Worm (Caenorhabditis elegans) whole organism, late embryonic: ENCODE results near the gene C05B5.2.

Experiments
- C08G9.2 ChIP-seq: sonication (generic microtip); optimal IDR thresholded peaks from 2 replicates; lab custom pipeline; 2016; ENCODE audit warnings: mild to moderate bottlenecking, missing genetic modification characterization, moderate library complexity, missing compliant biosample characterization
- C38D4.7 ChIP-seq: fragments of 200-800 bp; sonication (Bioruptor generic); optimal IDR thresholded peaks from 2 replicates; lab custom pipeline; 2018; ENCODE audit warnings: mild to moderate bottlenecking, missing genetic modification characterization, moderate library complexity, missing compliant biosample characterization
- F13H6.1 ChIP-seq: sonication (generic microtip); optimal IDR thresholded peaks from 2 replicates; lab custom pipeline; 2016; ENCODE audit warnings: missing genetic modification characterization, missing compliant biosample characterization
- K02D7.2 ChIP-seq: sonication (generic microtip); optimal IDR thresholded peaks from 2 replicates; lab custom pipeline; 2017; ENCODE audit warnings: mild to moderate bottlenecking, missing genetic modification characterization, missing compliant biosample characterization
- K09A11.1 ChIP-seq: sonication (generic microtip); optimal IDR thresholded peaks from 2 replicates; lab custom pipeline; 2017; ENCODE audit warnings: antibody characterized with exemption, mild to moderate bottlenecking, missing genetic modification characterization, missing compliant biosample characterization; ENCODE audit not compliant: insufficient read depth
- T23F11.4 ChIP-seq: fragments of 200-800 bp; sonication (Bioruptor generic); optimal IDR thresholded peaks from 2 replicates; lab custom pipeline; 2018; ENCODE audit warnings: mild to moderate bottlenecking, missing genetic modification characterization, missing compliant biosample characterization
- Y22D7AL.16 ChIP-seq: sonication (generic microtip); optimal IDR thresholded peaks from 2 replicates; lab custom pipeline; 2016; ENCODE audit warnings: missing genetic modification characterization, missing compliant biosample characterization
- ahr-1 ChIP-seq: sonication (generic microtip); optimal IDR thresholded peaks from 2 replicates; lab custom pipeline; 2016; ENCODE audit warnings: missing genetic modification characterization, missing compliant biosample characterization
- ama-1 ChIP-seq: fragments of 150-350 bp; optimal IDR thresholded peaks from 2 replicates; lab custom pipeline; 2014
- ceh-14 ChIP-seq: sonication (generic microtip); optimal IDR thresholded peaks from 2 replicates; lab custom pipeline; 2016; ENCODE audit warnings: missing genotype, missing genetic modification characterization, missing compliant biosample characterization
- ceh-18 ChIP-seq: sonication (generic microtip); optimal IDR thresholded peaks from 2 replicates; lab custom pipeline; 2016; ENCODE audit warnings: missing genetic modification characterization, missing compliant biosample characterization
- ceh-24 ChIP-seq: sonication (generic microtip); optimal IDR thresholded peaks from 2 replicates; lab custom pipeline; 2016; ENCODE audit warnings: mild to moderate bottlenecking, missing genetic modification characterization, missing compliant biosample characterization
- ceh-31 ChIP-seq: sonication (generic microtip); optimal IDR thresholded peaks from 2 replicates; lab custom pipeline; 2016; ENCODE audit warnings: missing genetic modification characterization, missing compliant biosample characterization
- ceh-6 ChIP-seq: fragments of 200-800 bp; sonication (Bioruptor generic); optimal IDR thresholded peaks from 2 replicates; lab custom pipeline; 2018; ENCODE audit warnings: mild to moderate bottlenecking, missing genetic modification characterization, missing compliant biosample characterization
- che-1 ChIP-seq: sonication (generic microtip); optimal IDR thresholded peaks from 2 replicates; lab custom pipeline; 2016; ENCODE audit warnings: mild to moderate bottlenecking, missing genetic modification characterization, missing compliant biosample characterization
- dve-1 ChIP-seq: sonication (generic microtip); optimal IDR thresholded peaks from 2 replicates; lab custom pipeline; 2017; ENCODE audit warnings: antibody characterized with exemption, mild to moderate bottlenecking, missing genetic modification characterization, missing compliant biosample characterization
- elt-4 ChIP-seq: sonication (generic microtip); optimal IDR thresholded peaks from 2 replicates; lab custom pipeline; 2016; ENCODE audit warnings: missing genetic modification characterization, missing compliant biosample characterization
- ets-4 ChIP-seq: sonication (generic microtip); optimal IDR thresholded peaks from 2 replicates; lab custom pipeline; 2016; ENCODE audit warnings: missing genetic modification characterization, missing compliant biosample characterization
- eyg-1 ChIP-seq: sonication (generic microtip); optimal IDR thresholded peaks from 2 replicates; lab custom pipeline; 2016; ENCODE audit warnings: missing genotype, missing genetic modification characterization, missing compliant biosample characterization
- fkh-6 ChIP-seq: sonication (generic microtip); optimal IDR thresholded peaks from 2 replicates; lab custom pipeline; 2016; ENCODE audit warnings: missing genetic modification characterization, missing compliant biosample characterization
- hlh-15 ChIP-seq: sonication (generic microtip); optimal IDR thresholded peaks from 2 replicates; lab custom pipeline; 2016; ENCODE audit warnings: missing genetic modification characterization, missing compliant biosample characterization
- hlh-8 ChIP-seq: sonication (generic microtip); optimal IDR thresholded peaks from 2 replicates; lab custom pipeline; 2016; ENCODE audit warnings: missing genotype, missing genetic modification characterization, missing compliant biosample characterization
- nhr-11 ChIP-seq: fragments of 150-350 bp; optimal IDR thresholded peaks from 2 replicates; lab custom pipeline; 2014; ENCODE audit warnings: missing biosample characterization, missing genetic modification characterization
- nhr-232 ChIP-seq: sonication (generic microtip); optimal IDR thresholded peaks from 2 replicates; lab custom pipeline; 2016; ENCODE audit warnings: missing genetic modification characterization, missing compliant biosample characterization
- odd-2 ChIP-seq: sonication (generic microtip); optimal IDR thresholded peaks from 2 replicates; lab custom pipeline; 2017; ENCODE audit warnings: antibody characterized with exemption, mild to moderate bottlenecking, missing genetic modification characterization, missing compliant biosample characterization
- pat-9 ChIP-seq: fragments of 200-800 bp; sonication (Bioruptor generic); optimal IDR thresholded peaks from 2 replicates; lab custom pipeline; 2018; ENCODE audit warnings: mild to moderate bottlenecking, missing genetic modification characterization, moderate library complexity, missing compliant biosample characterization
- pha-4 ChIP-seq: fragments of 150-350 bp; optimal IDR thresholded peaks from 2 replicates; lab custom pipeline; 2018; ENCODE audit warnings: missing biosample characterization, missing genetic modification reagents, missing genetic modification characterization
- pqm-1 ChIP-seq: sonication (generic microtip); optimal IDR thresholded peaks from 2 replicates; lab custom pipeline; 2016; ENCODE audit warnings: missing genetic modification characterization, missing compliant biosample characterization
- pros-1 ChIP-seq: fragments of 150-350 bp; optimal IDR thresholded peaks from 2 replicates; lab custom pipeline; 2014; ENCODE audit warnings: missing biosample characterization, missing genetic modification reagents, missing genetic modification characterization
- sdc-2 ChIP-seq: sonication (generic microtip); optimal IDR thresholded peaks from 2 replicates; lab custom pipeline; 2016; ENCODE audit warnings: missing genotype, missing genetic modification characterization, missing compliant biosample characterization
- sox-2 ChIP-seq: fragments of 200-800 bp; sonication (Bioruptor generic); IDR thresholded peaks from 2 replicates; pipeline ENCODE4 v1.3.6; 2022; ENCODE audit warnings: missing genetic modification reagents, missing genetic modification characterization, missing compliant biosample characterization
- sox-4 ChIP-seq: sonication (generic microtip); optimal IDR thresholded peaks from 2 replicates; lab custom pipeline; 2017; ENCODE audit warnings: mild to moderate bottlenecking, missing genetic modification characterization, inconsistent platforms, missing compliant biosample characterization
- syd-9 ChIP-seq: sonication (generic microtip); optimal IDR thresholded peaks from 2 replicates; lab custom pipeline; 2016; ENCODE audit warnings: mild to moderate bottlenecking, missing genetic modification characterization, moderate library complexity, missing compliant biosample characterization
- tbx-7 ChIP-seq: sonication (generic microtip); optimal IDR thresholded peaks from 2 replicates; lab custom pipeline; 2016; ENCODE audit warnings: missing genotype, missing genetic modification characterization, missing compliant biosample characterization
- unc-3 ChIP-seq, 2 experiments: fragments of 200-800 bp in 1 of 2; sonication (Bioruptor generic) in 1 of 2; sonication (generic microtip) in 1 of 2; conservative IDR thresholded peaks in 1 of 2; optimal IDR thresholded peaks in 1 of 2; 2 replicates each; pipeline versions ENCODE4 v1.3.6 to Lab custom; 2016 to 2022; ENCODE audit warnings: missing compliant biosample characterization in 2 of 2, missing genetic modification characterization in 2 of 2, missing genetic modification reagents in 1 of 2
- unc-42 ChIP-seq: sonication (generic microtip); optimal IDR thresholded peaks from 2 replicates; lab custom pipeline; 2016; ENCODE audit warnings: missing genotype, missing genetic modification characterization, missing compliant biosample characterization
- unc-86 ChIP-seq: sonication (generic microtip); optimal IDR thresholded peaks from 2 replicates; lab custom pipeline; 2016; ENCODE audit warnings: missing genetic modification characterization, missing compliant biosample characterization
- zip-5 ChIP-seq: sonication (generic microtip); optimal IDR thresholded peaks from 2 replicates; lab custom pipeline; 2016; ENCODE audit warnings: missing genetic modification characterization, missing compliant biosample characterization
- ztf-16 ChIP-seq: sonication (generic microtip); optimal IDR thresholded peaks from 2 replicates; lab custom pipeline; 2017; ENCODE audit warnings: missing genetic modification characterization, missing compliant biosample characterization

Gene C05B5.2

DNA sequence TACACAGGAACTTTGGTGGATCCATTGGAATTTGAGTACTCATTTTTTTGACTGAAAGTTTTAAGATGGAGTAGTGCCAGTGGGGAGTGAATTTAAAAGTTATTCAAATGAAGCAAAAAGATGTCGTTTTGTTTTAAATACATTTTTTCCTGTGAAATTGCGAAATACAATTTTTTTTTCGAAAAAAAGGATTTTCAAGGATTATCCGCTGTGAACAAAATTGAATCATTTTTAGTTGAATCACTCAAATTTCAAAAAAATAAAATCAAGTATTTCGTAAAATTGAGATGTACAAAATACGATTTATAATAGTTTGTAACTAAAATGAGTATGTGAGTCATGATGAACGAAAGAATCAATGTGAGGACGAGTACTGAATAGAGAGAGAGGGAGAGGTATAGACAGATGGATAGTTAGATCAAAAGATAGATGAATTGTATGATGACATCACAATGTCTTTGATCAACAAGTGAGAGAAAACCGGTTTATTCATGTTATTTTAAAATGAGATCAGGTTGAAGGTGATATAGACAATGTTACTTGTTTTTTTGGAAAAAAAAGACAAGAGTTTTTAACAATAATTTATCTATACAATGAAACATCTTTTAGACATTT is 6.5 kb upstream of the C05B5.2 start, which contains the start of gene C05B5.8:
TSS of gene C05B5.8 (minus strand) at position 51 of the 615 bp plus-strand sequence.
- TF ChIP-seq ets-4 (no peak), C38D4.7 (GFP tag; lab: Kevin White, UChicago) (no peak), K02D7.2 (tag; lab: Kevin White, UChicago) (no peak), elt-4 (tag; lab: Kevin White, UChicago) (no peak), zip-5 (no peak), pat-9 (no peak), ceh-24 (no peak), ceh-6 (GFP tag; lab: Kevin White, UChicago) (no peak), che-1 (tag; lab: Kevin White, UChicago) (no peak), pha-4 (tag; lab: Kevin White, UChicago) (no peak), K09A11.1 (no peak), sdc-2 (tag; lab: Kevin White, UChicago) (no peak), Y22D7AL.16 (no peak)

DNA sequence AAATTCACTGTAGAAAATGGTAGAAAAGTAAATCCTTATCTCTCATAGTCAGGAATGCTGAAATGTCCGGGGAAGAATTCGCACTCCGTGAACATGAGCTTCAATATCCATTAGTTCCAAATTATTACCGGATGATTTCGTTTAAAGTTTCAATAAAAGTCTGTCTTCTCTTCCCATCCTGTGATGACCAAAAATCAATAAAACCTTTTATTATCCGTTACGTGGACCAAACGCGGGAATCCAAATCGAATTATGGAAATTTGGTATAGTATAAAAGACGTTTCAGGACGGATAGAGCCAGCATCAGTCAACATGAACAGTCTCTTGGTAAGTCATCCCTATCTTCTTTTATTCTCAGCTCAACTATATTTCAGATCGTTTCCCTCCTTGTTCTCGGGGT is 3.9 kb upstream of the C05B5.2 start, which contains the start of gene C05B5.11:
TSS of gene C05B5.11 (plus strand) at position 301 of the 400 bp plus-strand sequence.
- TF ChIP-seq odd-2 (no peak), T23F11.4 (GFP tag; lab: Kevin White, UChicago) (no peak), hlh-8 (tag; lab: Kevin White, UChicago) (no peak), nhr-232 (tag; lab: Kevin White, UChicago) (no peak), tbx-7 (no peak), C38D4.7 (GFP tag; lab: Kevin White, UChicago) (no peak), zip-5 (no peak), Y22D7AL.16 (no peak), pat-9 (no peak), ztf-16 (tag; lab: Kevin White, UChicago) (no peak), F13H6.1 (no peak), pqm-1 (tag; lab: Kevin White, UChicago) (no peak), hlh-15 (no peak)
- TF ChIP-seq, all 69 proteins: peak for 0

DNA sequence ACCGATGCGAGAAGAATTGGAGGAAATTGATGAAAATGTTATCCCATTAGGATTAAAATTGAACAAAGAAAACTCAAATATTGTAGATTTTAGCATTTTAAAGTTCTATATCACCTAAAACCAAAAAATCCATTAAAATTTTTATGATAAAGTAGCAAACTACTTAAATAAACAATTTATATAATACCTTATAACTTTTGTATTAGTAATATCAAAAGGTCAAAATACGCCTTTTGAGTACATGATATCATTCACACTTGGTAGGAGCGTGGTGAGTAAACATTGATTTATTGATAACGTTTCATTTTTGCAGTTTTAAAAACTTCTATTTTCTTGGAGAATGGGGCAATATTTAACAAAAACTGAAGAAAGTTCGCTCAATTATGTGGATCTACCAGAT is 732 bp upstream of the C05B5.2 start, which contains the start of gene C05B5.5:
TSS of gene C05B5.5 (plus strand) at position 301 of the 400 bp plus-strand sequence.
- no peak for TF ChIP-seq K09A11.1
- no peak for TF ChIP-seq C08G9.2
- no peak for TF ChIP-seq hlh-8 (tag; lab: Kevin White, UChicago)
- TF ChIP-seq syd-9 (tag; lab: Kevin White, UChicago) = no peak
- TF ChIP-seq nhr-232 (tag; lab: Kevin White, UChicago) = no peak
- TF ChIP-seq unc-3 (GFP tag; conservative IDR thresholded peaks at IDR 0.05; lab: Robert Waterston, UW) = no peak
- no peak for TF ChIP-seq unc-3 (tag; optimal IDR thresholded peaks at IDR 0.05; lab: Kevin White, UChicago)
- no peak for TF ChIP-seq pros-1 (tag; lab: Kevin White, UChicago)
- TF ChIP-seq unc-42 = no peak
- TF ChIP-seq unc-86 (tag; lab: Kevin White, UChicago) = no peak
- TF ChIP-seq ceh-18 (tag; lab: Kevin White, UChicago) = no peak
- TF ChIP-seq sox-4 (tag; lab: Kevin White, UChicago) = no peak
- no peak for TF ChIP-seq ceh-31 (tag; lab: Kevin White, UChicago)
- TF ChIP-seq ahr-1 (tag; lab: Kevin White, UChicago) = no peak
- no peak for TF ChIP-seq eyg-1 (tag; lab: Kevin White, UChicago)

DNA sequence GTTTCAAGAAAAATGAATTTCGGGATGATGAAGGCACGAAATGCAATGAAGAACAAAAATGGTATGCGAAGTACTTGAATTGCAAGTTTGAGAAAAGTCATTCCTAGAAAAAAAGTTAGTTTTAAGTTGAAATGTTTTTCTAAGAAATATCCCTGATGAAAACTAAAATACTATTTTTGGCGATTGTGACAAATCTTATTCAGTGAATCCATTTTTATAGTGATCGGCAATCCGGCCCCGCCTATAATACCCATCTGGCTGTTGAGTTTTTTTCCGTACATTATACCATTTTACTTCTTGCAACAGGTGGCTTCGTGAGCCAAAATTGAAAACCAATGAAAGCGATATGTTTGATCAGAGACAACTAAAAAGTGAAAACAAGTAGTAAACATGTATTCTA is 1.1 kb downstream of the C05B5.2 start, which contains the start of gene C05B5.17:
TSS of gene C05B5.17 (minus strand) at position 101 of the 400 bp plus-strand sequence.
- TF ChIP-seq ama-1 (lab: Kevin White, UChicago) (no peak), ceh-14 (tag; lab: Kevin White, UChicago) (no peak), nhr-232 (tag; lab: Kevin White, UChicago) (no peak), hlh-8 (tag; lab: Kevin White, UChicago) (no peak), ceh-31 (tag; lab: Kevin White, UChicago) (no peak), fkh-6 (tag; lab: Kevin White, UChicago) (no peak), nhr-11 (no peak), sox-2 (GFP tag; lab: Robert Waterston, UW) (no peak), unc-42 (no peak), C08G9.2 (no peak), dve-1 (tag; lab: Kevin White, UChicago) (no peak), pat-9 (no peak)
